Worm (Caenorhabditis elegans): ENCODE results near the gene unc-27.
A peak's percentile ranks its signal among the peaks of the same experiment; 100 is the strongest.

unc-27 gene

DNA sequence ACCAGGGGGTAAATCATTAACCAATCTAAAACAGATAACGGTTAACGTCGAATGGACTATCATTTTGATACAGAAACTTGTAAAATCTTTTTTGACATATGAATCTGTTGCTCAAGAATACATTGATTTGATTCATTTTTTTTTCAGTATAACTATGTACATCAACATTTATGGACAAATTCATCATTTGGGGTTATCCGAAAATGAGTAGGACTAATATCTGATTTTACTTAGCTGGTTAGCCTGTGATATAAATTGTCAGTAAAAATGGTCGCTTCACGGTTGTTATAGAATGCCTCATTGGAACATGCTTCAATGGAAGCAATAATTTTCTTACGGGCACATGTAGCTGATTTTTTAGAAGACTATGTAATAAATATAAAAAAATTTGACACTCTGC is 8.4 kb downstream of the unc-27 start:
- TF ChIP-seq fkh-10 (GFP tag; optimal IDR thresholded peaks at IDR 0.05) (no peak), lin-39 (tag; optimal IDR thresholded peaks at IDR 0.05) (no peak), lsy-12 (tag; optimal IDR thresholded peaks at IDR 0.05) (no peak), skn-1 (tag; optimal IDR thresholded peaks at IDR 0.05) (no peak), snpc-4 (tag; optimal IDR thresholded peaks at IDR 0.05) (no peak)

DNA sequence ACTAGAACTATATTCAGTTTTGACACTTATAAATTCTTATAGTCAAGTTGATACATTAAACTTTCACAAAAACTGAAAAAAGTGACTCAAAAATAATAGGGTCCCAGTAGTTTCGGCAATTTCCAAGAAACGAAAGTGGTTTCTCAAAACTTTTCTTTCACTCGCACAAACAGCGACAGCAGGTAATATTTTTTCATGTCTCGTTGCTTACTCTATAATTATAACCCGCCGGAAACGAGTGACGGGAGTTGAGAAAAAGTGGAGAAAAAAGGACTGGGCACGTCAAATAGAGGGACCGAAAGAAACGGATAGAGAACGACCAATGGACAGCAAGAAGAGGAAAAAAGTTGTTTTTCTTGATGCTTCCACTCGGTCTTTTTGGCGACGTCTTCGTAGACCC is 10.7 kb downstream of the unc-27 start:
- peak; percentile 39 for TF ChIP-seq nfya-1 (tag; optimal IDR thresholded peaks at IDR 0.05; ENCODE audit: insufficient read depth)
- TF ChIP-seq lin-39 (tag; optimal IDR thresholded peaks at IDR 0.05), result peak; percentile 21
- no peak for TF ChIP-seq nhr-67 (tag; optimal IDR thresholded peaks at IDR 0.05)
- no peak for TF ChIP-seq ztf-11 (tag; optimal IDR thresholded peaks at IDR 0.05)
- no peak for TF ChIP-seq nhr-25 (tag; optimal IDR thresholded peaks at IDR 0.05)
- TF ChIP-seq pha-4 (tag; optimal IDR thresholded peaks at IDR 0.05), result no peak
- TF ChIP-seq elt-3 (tag; optimal IDR thresholded peaks at IDR 0.05), result no peak
- TF ChIP-seq ZK546.5 (tag; optimal IDR thresholded peaks at IDR 0.05), result no peak
- TF ChIP-seq hmg-11 (tag; optimal IDR thresholded peaks at IDR 0.05), result peak; percentile 23
- no peak for TF ChIP-seq ama-1 (optimal IDR thresholded peaks at IDR 0.05)
- TF ChIP-seq zag-1 (tag; optimal IDR thresholded peaks at IDR 0.05), result no peak

DNA sequence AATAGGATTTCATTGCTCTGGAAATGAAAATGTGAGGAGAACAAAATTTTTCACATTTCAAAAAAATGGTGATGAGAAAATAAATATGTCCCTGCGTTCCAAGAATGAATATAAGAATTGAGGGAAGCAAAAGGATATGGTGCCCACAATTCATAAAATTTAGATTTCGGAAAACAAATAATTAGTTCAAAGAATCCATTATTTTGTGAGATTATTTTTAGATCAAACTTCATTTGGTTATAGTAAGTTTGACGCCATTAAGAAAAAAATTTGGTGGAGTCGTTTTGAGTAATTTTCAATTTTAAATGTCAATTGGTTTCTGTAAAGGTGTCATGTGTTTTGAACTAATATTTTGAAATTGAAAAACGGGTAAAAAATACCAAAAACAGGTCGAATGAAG is 11.1 kb downstream of the unc-27 start:
- TF ChIP-seq mml-1 (tag; optimal IDR thresholded peaks at IDR 0.05) (no peak), sea-2 (GFP tag; optimal IDR thresholded peaks at IDR 0.05) (no peak), jun-1 (tag; optimal IDR thresholded peaks at IDR 0.05) (no peak), ceh-28 (tag; optimal IDR thresholded peaks at IDR 0.05) (no peak), eor-1 (tag; optimal IDR thresholded peaks at IDR 0.05) (no peak), ztf-11 (tag; optimal IDR thresholded peaks at IDR 0.05) (no peak), nhr-43 (tag; optimal IDR thresholded peaks at IDR 0.05; ENCODE audit: poor library complexity, severe bottlenecking) (no peak), fos-1 (tag; optimal IDR thresholded peaks at IDR 0.05) (no peak), skn-1 (tag; optimal IDR thresholded peaks at IDR 0.05) (no peak), elt-2 (tag; optimal IDR thresholded peaks at IDR 0.05) (no peak), ZK546.5 (tag; optimal IDR thresholded peaks at IDR 0.05) (no peak), ama-1 (optimal IDR thresholded peaks at IDR 0.05) (no peak), fkh-10 (GFP tag; optimal IDR thresholded peaks at IDR 0.05) (no peak)

DNA sequence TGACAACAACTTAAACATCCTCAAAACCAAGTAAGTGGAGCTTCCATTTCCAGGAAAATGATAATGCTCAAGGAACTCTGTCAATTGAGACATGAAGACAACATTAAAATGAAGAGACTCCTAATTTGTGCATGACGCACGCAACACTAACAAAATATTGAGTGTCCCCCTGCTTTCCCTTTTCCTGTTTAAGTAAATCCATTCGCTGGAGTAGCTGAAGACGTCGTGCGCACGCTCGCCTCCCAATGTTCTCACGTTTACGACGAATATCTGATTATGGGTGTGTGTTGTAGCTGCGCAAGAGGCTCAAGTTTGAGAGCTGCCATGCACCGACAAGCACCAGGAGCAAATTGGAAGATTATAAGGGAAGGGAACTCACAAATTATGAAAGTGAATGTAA is 11.7 kb downstream of the unc-27 start:
- TF ChIP-seq ztf-4 (tag; optimal IDR thresholded peaks at IDR 0.05), result no peak
- TF ChIP-seq nhr-43 (tag; optimal IDR thresholded peaks at IDR 0.05; ENCODE audit: poor library complexity, severe bottlenecking), result no peak
- peak; percentile 37 for TF ChIP-seq nfya-1 (tag; optimal IDR thresholded peaks at IDR 0.05; ENCODE audit: insufficient read depth)
- peak; percentile 77 for TF ChIP-seq fkh-10 (GFP tag; optimal IDR thresholded peaks at IDR 0.05)
- no peak for TF ChIP-seq elt-2 (tag; optimal IDR thresholded peaks at IDR 0.05)
- no peak for TF ChIP-seq unc-39 (tag; optimal IDR thresholded peaks at IDR 0.05)
- TF ChIP-seq lin-39 (tag; optimal IDR thresholded peaks at IDR 0.05), result peak; percentile 45
- TF ChIP-seq nhr-25 (tag; optimal IDR thresholded peaks at IDR 0.05), result no peak

DNA sequence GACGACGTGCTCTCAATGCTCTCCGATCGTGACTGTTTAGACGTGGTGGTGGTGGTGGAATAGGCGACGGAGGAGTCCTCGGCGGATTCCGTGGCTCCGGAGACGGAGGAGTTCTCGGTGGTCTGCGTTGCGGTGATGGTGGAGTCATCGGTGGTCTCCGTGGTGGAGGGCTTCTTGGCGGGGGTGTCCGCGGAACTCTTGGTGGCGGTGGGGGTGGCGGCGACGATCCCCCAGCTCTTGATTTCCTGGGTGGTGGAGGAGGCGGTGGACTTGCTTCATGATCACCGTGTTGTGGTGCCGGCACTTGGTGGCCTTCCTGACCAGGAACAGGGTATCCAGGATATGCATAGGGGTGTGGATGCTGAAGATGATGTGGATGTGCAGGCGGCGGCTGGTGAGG is 16.2 kb downstream of the unc-27 start:
- TF ChIP-seq zag-1 (tag; optimal IDR thresholded peaks at IDR 0.05) (no peak), nhr-237 (tag; optimal IDR thresholded peaks at IDR 0.05) (no peak), aly-2 (tag; optimal IDR thresholded peaks at IDR 0.05) (no peak), daf-12 (tag; optimal IDR thresholded peaks at IDR 0.05) (no peak), eor-1 (tag; optimal IDR thresholded peaks at IDR 0.05) (no peak), nhr-67 (tag; optimal IDR thresholded peaks at IDR 0.05) (no peak), nhr-12 (tag; optimal IDR thresholded peaks at IDR 0.05) (no peak), nhr-28 (tag; optimal IDR thresholded peaks at IDR 0.05) (no peak), tbx-2 (tag; optimal IDR thresholded peaks at IDR 0.05) (no peak), fos-1 (tag; optimal IDR thresholded peaks at IDR 0.05) (no peak), nhr-76 (tag; optimal IDR thresholded peaks at IDR 0.05) (no peak), hmg-11 (tag; optimal IDR thresholded peaks at IDR 0.05) (no peak), ztf-4 (tag; optimal IDR thresholded peaks at IDR 0.05) (no peak), ztf-11 (tag; optimal IDR thresholded peaks at IDR 0.05) (no peak), ceh-16 (tag; optimal IDR thresholded peaks at IDR 0.05) (no peak), ama-1 (optimal IDR thresholded peaks at IDR 0.05) (no peak), snpc-4 (tag; optimal IDR thresholded peaks at IDR 0.05) (no peak), elt-3 (tag; optimal IDR thresholded peaks at IDR 0.05) (no peak)

All from whole organism, L3 larva.